Fruit fly (Drosophila melanogaster) whole organism, pupa: ENCODE measurements around the gene Pak3.

ENCODE experiments used
- CG10348 ChIP-seq: fragments of 200-800 bp; sonication (Bioruptor generic); IDR thresholded peaks from 2 replicates; pipeline ENCODE4 v1.3.6; 2022; ENCODE audit warnings: missing biosample characterization, missing genetic modification characterization
- CG12605 ChIP-seq: fragments of 200-800 bp; sonication (Bioruptor generic); IDR thresholded peaks from 2 replicates; pipeline ENCODE4 v1.3.6; 2022; ENCODE audit warnings: missing biosample characterization, missing genetic modification characterization
- CG13204 ChIP-seq: fragments of 200-800 bp; sonication (Bioruptor generic); optimal IDR thresholded peaks from 2 replicates; lab custom pipeline; 2018; ENCODE audit warnings: missing biosample characterization, mild to moderate bottlenecking, missing genetic modification characterization, moderate library complexity
- CG14655 ChIP-seq: fragments of 200-800 bp; sonication (Bioruptor generic); optimal IDR thresholded peaks from 3 replicates; lab custom pipeline; 2017; ENCODE audit warnings: mild to moderate bottlenecking, missing biosample characterization, missing genetic modification reagents, missing genetic modification characterization
- CG15710 ChIP-seq: fragments of 200-800 bp; sonication (Bioruptor generic); optimal IDR thresholded peaks from 2 replicates; lab custom pipeline; 2018; ENCODE audit warnings: missing biosample characterization, mild to moderate bottlenecking, missing genetic modification characterization, moderate library complexity
- CG17806 ChIP-seq: fragments of 200-800 bp; sonication (Bioruptor generic); optimal IDR thresholded peaks from 2 replicates; lab custom pipeline; 2018; ENCODE audit warnings: missing biosample characterization, mild to moderate bottlenecking, missing genetic modification characterization, moderate library complexity
- CG32121 ChIP-seq: fragments of 200-800 bp; sonication (Bioruptor generic); IDR thresholded peaks from 2 replicates; pipeline ENCODE4 v1.3.6; 2022; ENCODE audit warnings: missing biosample characterization, missing genetic modification characterization
- CG34367 ChIP-seq: fragments of 200-800 bp; sonication (Bioruptor generic); optimal IDR thresholded peaks from 2 replicates; lab custom pipeline; 2018; ENCODE audit warnings: missing biosample characterization, mild to moderate bottlenecking, missing genetic modification characterization
- CG4496 ChIP-seq: fragments of 200-800 bp; sonication (Bioruptor generic); IDR thresholded peaks from 3 replicates; pipeline ENCODE4 v1.3.6; 2022; ENCODE audit warnings: missing biosample characterization, missing genetic modification characterization
- CG8159 ChIP-seq: fragments of 200-800 bp; sonication (Bioruptor generic); optimal IDR thresholded peaks from 3 replicates; lab custom pipeline; 2018; ENCODE audit warnings: missing biosample characterization, mild to moderate bottlenecking, missing genetic modification characterization, moderate library complexity
- CG8301 ChIP-seq: fragments of 200-800 bp; sonication (Bioruptor generic); optimal IDR thresholded peaks from 2 replicates; lab custom pipeline; 2018; ENCODE audit warnings: missing biosample characterization, mild to moderate bottlenecking, missing genetic modification characterization
- CG9948 ChIP-seq: fragments of 200-800 bp; sonication (Bioruptor generic); optimal IDR thresholded peaks from 2 replicates; lab custom pipeline; 2018; ENCODE audit warnings: missing biosample characterization, mild to moderate bottlenecking, missing genetic modification characterization, moderate library complexity
- D1 ChIP-seq: fragments of 200-800 bp; sonication (Bioruptor generic); optimal IDR thresholded peaks from 2 replicates; lab custom pipeline; 2018; ENCODE audit warnings: missing biosample characterization, mild to moderate bottlenecking, missing genetic modification characterization, moderate library complexity
- EcR ChIP-seq: fragments of 200-800 bp; sonication (Bioruptor generic); optimal IDR thresholded peaks from 3 replicates; lab custom pipeline; 2019; ENCODE audit warnings: missing biosample characterization, missing genetic modification characterization, mild to moderate bottlenecking, moderate library complexity, missing genetic modification reagents
- Ets98B ChIP-seq: fragments of 200-800 bp; sonication (Bioruptor generic); IDR thresholded peaks from 2 replicates; pipeline ENCODE4 v1.3.6; 2022; ENCODE audit warnings: missing biosample characterization, missing genetic modification characterization
- Pif1A ChIP-seq: fragments of 200-800 bp; sonication (Bioruptor generic); optimal IDR thresholded peaks from 3 replicates; lab custom pipeline; 2016; ENCODE audit warnings: missing biosample characterization, missing genetic modification characterization
- Pif1B ChIP-seq: fragments of 200-800 bp; sonication (Bioruptor generic); optimal IDR thresholded peaks from 3 replicates; lab custom pipeline; 2016; ENCODE audit warnings: missing biosample characterization, missing genetic modification characterization
- Snoo ChIP-seq: fragments of 200-800 bp; sonication (Bioruptor generic); optimal IDR thresholded peaks from 3 replicates; lab custom pipeline; 2017; ENCODE audit warnings: missing biosample characterization, mild to moderate bottlenecking, missing genetic modification characterization, inconsistent platforms
- fd96Ca ChIP-seq: fragments of 200-800 bp; sonication (Bioruptor generic); IDR thresholded peaks from 3 replicates; pipeline ENCODE4 v1.3.6; 2022; ENCODE audit warnings: missing biosample characterization, missing genetic modification characterization
- gl ChIP-seq: fragments of 200-800 bp; sonication (Bioruptor generic); optimal IDR thresholded peaks from 2 replicates; lab custom pipeline; 2018; ENCODE audit warnings: missing biosample characterization, mild to moderate bottlenecking, missing genetic modification characterization
- rn ChIP-seq: fragments of 200-800 bp; sonication (Bioruptor generic); IDR thresholded peaks from 2 replicates; pipeline ENCODE4 v1.3.6; 2022; ENCODE audit warnings: missing biosample characterization, missing genetic modification characterization

Gene Pak3

DNA sequence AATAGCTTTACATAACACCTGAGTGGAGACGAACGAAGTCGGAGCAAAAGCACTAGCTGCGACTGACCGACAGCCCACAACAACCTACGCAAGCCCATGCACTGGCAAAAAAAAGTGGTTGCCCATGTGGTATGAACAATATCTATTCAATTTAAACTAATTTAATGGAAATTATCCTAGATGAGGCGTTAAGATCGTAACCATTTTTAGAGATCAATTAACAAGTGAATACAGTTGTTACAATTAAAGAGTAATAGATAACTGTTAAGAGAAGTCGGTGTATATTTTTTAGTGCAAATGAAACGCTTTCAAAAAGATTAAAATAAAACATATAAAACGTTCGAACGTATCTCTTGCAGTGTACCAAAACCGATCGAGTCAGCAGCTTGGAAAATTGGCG lies 42.6 kb upstream of the Pak3 start:
- TF ChIP-seq Snoo (tag; lab: Kevin White, UChicago) (no peak), CG14655 (GFP tag; lab: Kevin White, UChicago) (peak; percentile 92), Pif1B (GFP tag; lab: Kevin White, UChicago) (peak; percentile 67), CG9948 (no peak), CG13204 (GFP tag; lab: Kevin White, UChicago) (no peak), CG15710 (tag; lab: Kevin White, UChicago) (no peak), gl (no peak), CG8159 (peak; percentile 42), CG8301 (tag; lab: Kevin White, UChicago) (peak; percentile 92), CG12605 (GFP tag; lab: Robert Waterston, UW) (peak; percentile 63), rn (GFP tag; lab: Robert Waterston, UW) (0 out of 2 replicates have a peak, but pooled peaks have one; percentile 41), fd96Ca (GFP tag; lab: Robert Waterston, UW) (peak; percentile 74; the same call in 2 of the 3 replicates), CG17806 (peak; percentile 30), CG32121 (GFP tag; lab: Robert Waterston, UW) (peak; percentile 76), Pif1A (GFP tag; lab: Kevin White, UChicago) (peak; percentile 68), EcR (no peak), Ets98B (GFP tag; lab: Robert Waterston, UW) (peak; percentile 71), CG4496 (GFP tag; lab: Robert Waterston, UW) (peak; percentile 67; the same call in 2 of the 3 replicates), CG34367 (tag; lab: Kevin White, UChicago) (peak; percentile 47), D1 (tag; lab: Kevin White, UChicago) (no peak), CG10348 (no peak)

DNA sequence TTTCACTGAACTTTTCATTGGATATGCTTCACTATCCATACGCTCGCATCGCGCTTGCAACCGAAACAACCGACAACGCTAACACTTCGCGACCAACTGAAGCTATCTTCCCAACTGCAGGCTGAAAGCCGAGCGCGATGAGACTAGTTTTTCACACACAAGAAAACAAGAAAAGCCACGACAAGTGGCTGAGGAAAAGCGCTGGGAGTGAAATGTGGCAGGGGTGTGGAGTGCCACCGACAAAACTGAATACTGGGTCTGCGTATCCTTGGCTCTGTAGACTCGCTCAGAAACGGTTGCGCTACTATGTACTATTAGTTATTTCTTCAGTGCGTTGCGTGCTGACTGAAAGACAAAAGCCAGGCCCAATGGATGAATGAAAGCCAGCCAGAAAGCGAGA lies 41.7 kb upstream of the Pak3 start, which contains the start of gene Cad89D:
Cad89D (minus strand) TSS at position 101 of the 400 bp plus-strand sequence.
- TF ChIP-seq Pif1B (GFP tag; lab: Kevin White, UChicago) = no peak
- no peak for TF ChIP-seq rn (GFP tag; lab: Robert Waterston, UW)
- no peak for TF ChIP-seq CG13204 (GFP tag; lab: Kevin White, UChicago)
- TF ChIP-seq CG10348 = no peak
- TF ChIP-seq CG14655 (GFP tag; lab: Kevin White, UChicago) = peak; percentile 4
- peak; percentile 16; the same call in 1 of the 2 replicates for TF ChIP-seq Ets98B (GFP tag; lab: Robert Waterston, UW)
- no peak for TF ChIP-seq EcR

DNA sequence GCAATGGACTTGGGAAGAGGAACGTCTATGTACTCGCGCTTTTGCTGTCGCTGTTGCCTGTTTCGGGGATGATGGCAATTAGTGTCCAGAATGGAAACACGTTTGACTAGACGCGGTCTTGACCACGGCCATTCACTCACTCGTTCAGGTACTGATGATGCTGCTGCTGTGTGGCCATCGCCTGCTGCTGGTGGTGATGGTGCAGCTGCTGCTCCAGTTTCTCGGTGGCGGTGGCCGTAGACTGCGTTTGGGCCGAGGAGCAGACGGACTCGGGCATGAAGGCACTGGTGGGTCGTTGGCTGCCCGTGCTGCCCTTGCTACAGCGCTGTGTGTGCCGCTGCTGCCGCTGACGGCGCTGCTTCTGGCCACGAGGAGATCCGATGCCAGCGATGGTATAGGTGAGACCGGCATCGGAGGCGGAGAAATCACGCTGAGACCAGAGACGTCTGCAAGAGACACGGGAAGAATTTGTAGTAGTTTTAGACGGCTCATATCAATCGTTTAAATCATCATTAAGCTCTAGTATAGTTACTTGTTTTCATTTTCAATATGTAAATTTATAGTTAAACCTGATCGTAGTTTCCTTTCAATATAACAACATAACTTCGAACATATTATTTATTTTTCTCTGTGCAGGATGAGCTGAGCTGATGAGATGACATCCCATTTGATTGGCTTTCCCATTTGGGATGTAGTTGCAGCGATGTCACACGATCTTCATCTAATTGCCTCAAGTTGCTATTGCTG lies 32.0 kb upstream of the Pak3 start:
- TF ChIP-seq CG8301 (tag; lab: Kevin White, UChicago) (peak; percentile 77), CG4496 (GFP tag; lab: Robert Waterston, UW) (no peak), D1 (tag; lab: Kevin White, UChicago) (no peak), Ets98B (GFP tag; lab: Robert Waterston, UW) (peak; percentile 46)

dm6 chr3R:16483877-16484417 lies 30.3 kb upstream of the Pak3 start, which contains the start of gene Der-2:
Gene Der-2 (minus strand): TSS chr3R:16484223.
- no peak for TF ChIP-seq CG8301 (tag; lab: Kevin White, UChicago)
- no peak for TF ChIP-seq CG17806
- no peak for TF ChIP-seq Ets98B (GFP tag; lab: Robert Waterston, UW)
- no peak for TF ChIP-seq CG32121 (GFP tag; lab: Robert Waterston, UW)
- no peak for TF ChIP-seq CG13204 (GFP tag; lab: Kevin White, UChicago)
- no peak for TF ChIP-seq CG14655 (GFP tag; lab: Kevin White, UChicago)
- TF ChIP-seq gl = no peak
- no peak for TF ChIP-seq CG4496 (GFP tag; lab: Robert Waterston, UW)
- no peak for TF ChIP-seq CG8159
- no peak for TF ChIP-seq fd96Ca (GFP tag; lab: Robert Waterston, UW)

- no peak for TF ChIP-seq CG8159
- no peak for TF ChIP-seq CG4496 (GFP tag; lab: Robert Waterston, UW)
- no peak for TF ChIP-seq CG13204 (GFP tag; lab: Kevin White, UChicago)
- no peak for TF ChIP-seq Pif1A (GFP tag; lab: Kevin White, UChicago)
- TF ChIP-seq CG12605 (GFP tag; lab: Robert Waterston, UW) = no peak
- TF ChIP-seq Pif1B (GFP tag; lab: Kevin White, UChicago) = no peak
- TF ChIP-seq CG17806 = no peak
- no peak for TF ChIP-seq CG8301 (tag; lab: Kevin White, UChicago)
- no peak for TF ChIP-seq CG32121 (GFP tag; lab: Robert Waterston, UW)
- no peak for TF ChIP-seq CG10348
- TF ChIP-seq Snoo (tag; lab: Kevin White, UChicago) = no peak
- TF ChIP-seq CG15710 (tag; lab: Kevin White, UChicago) = no peak
These were observed 28.7 kb upstream of the Pak3 start, which contains the start of gene Sdhaf3 for dm6 chr3R:16482276-16482675. Gene Sdhaf3 (minus strand): TSS chr3R:16482452.

dm6 chr3R:16480995-16481394 lies 27.4 kb upstream of the Pak3 start, which contains the start of gene Dhfr:
Gene Dhfr (plus strand): TSS chr3R:16481167.
- no peak for TF ChIP-seq Ets98B (GFP tag; lab: Robert Waterston, UW)
- no peak for TF ChIP-seq CG14655 (GFP tag; lab: Kevin White, UChicago)
- TF ChIP-seq EcR = no peak
- TF ChIP-seq CG12605 (GFP tag; lab: Robert Waterston, UW) = no peak
- no peak for TF ChIP-seq gl
- TF ChIP-seq Pif1A (GFP tag; lab: Kevin White, UChicago) = no peak
- TF ChIP-seq CG8301 (tag; lab: Kevin White, UChicago) = no peak
- TF ChIP-seq CG34367 (tag; lab: Kevin White, UChicago) = no peak
- TF ChIP-seq CG32121 (GFP tag; lab: Robert Waterston, UW) = no peak
- no peak for TF ChIP-seq CG13204 (GFP tag; lab: Kevin White, UChicago)
- no peak for TF ChIP-seq CG15710 (tag; lab: Kevin White, UChicago)
- TF ChIP-seq rn (GFP tag; lab: Robert Waterston, UW) = no peak
- TF ChIP-seq CG9948 = no peak
- TF ChIP-seq D1 (tag; lab: Kevin White, UChicago) = no peak
